Worm (Caenorhabditis elegans): ENCODE data around the gene C15H11.13.

- no peak for TF ChIP-seq him-1 (tag; optimal IDR thresholded peaks at IDR 0.05)
- TF ChIP-seq dao-5 (tag; optimal IDR thresholded peaks at IDR 0.05): no peak
- TF ChIP-seq W03F9.2 (tag; optimal IDR thresholded peaks at IDR 0.05): no peak
These were observed 36.3 kb upstream of the C15H11.13 start, which contains the start of gene Y49A3A.4 for ce11 chrV:14358577-14358976.
